Fruit fly (Drosophila melanogaster) whole organism, embryonic: ENCODE data around the gene CG43124.

Experiments used
- CG10462 ChIP-seq: fragments of 200-800 bp; sonication (Bioruptor generic); optimal IDR thresholded peaks from 2 replicates; lab custom pipeline; 2016; ENCODE audit warnings: missing biosample characterization, missing genetic modification characterization
- CG11723 ChIP-seq: fragments of 200-800 bp; sonication (Bioruptor generic); optimal IDR thresholded peaks from 2 replicates; lab custom pipeline; 2017; ENCODE audit warnings: missing biosample characterization, mild to moderate bottlenecking, missing genetic modification characterization
- CG14710 ChIP-seq: fragments of 200-800 bp; sonication (Bioruptor generic); optimal IDR thresholded peaks from 3 replicates; lab custom pipeline; 2019; ENCODE audit warnings: missing biosample characterization, mild to moderate bottlenecking, missing genetic modification characterization, moderate library complexity
- CG2120 ChIP-seq: fragments of 200-800 bp; sonication (Bioruptor generic); optimal IDR thresholded peaks from 3 replicates; lab custom pipeline; 2016; ENCODE audit warnings: missing biosample characterization, missing genetic modification characterization
- Ets65A ChIP-seq: fragments of 200-800 bp; sonication (Bioruptor generic); peaks from one replicate; lab custom pipeline; 2016; ENCODE audit warnings: missing biosample characterization, missing genetic modification characterization
- her ChIP-seq: fragments of 200-800 bp; sonication (Bioruptor generic); optimal IDR thresholded peaks from 2 replicates; lab custom pipeline; 2016; ENCODE audit warnings: missing biosample characterization, missing genetic modification characterization
- zfh2 ChIP-seq: fragments of 200-800 bp; sonication (Bioruptor generic); optimal IDR thresholded peaks from 2 replicates; lab custom pipeline; 2016; ENCODE audit warnings: missing biosample characterization, missing genetic modification characterization

- TF ChIP-seq zfh2 (GFP tag; lab: Kevin White, UChicago) (no peak), Ets65A (GFP tag; lab: Kevin White, UChicago) (no peak), CG10462 (GFP tag; lab: Kevin White, UChicago) (no peak), CG14710 (tag; lab: Kevin White, UChicago) (no peak), CG11723 (no peak), her (no peak), CG2120 (no peak)
Observed at dm6 chr3R:28304505-28304904, 39.9 kb upstream of the CG43124 start, which contains the start of gene CG12516.
